Worm (Caenorhabditis elegans) whole organism, L1 larva: ENCODE measurements around the gene T05A7.11.

Source experiments
- F16B12.6 ChIP-seq: fragments of 150-350 bp; optimal IDR thresholded peaks from 2 replicates; lab custom pipeline; 2014; ENCODE audit warnings: missing biosample characterization, missing genetic modification characterization
- Y116A8C.19 ChIP-seq: sonication (generic microtip); optimal IDR thresholded peaks from 2 replicates; lab custom pipeline; 2016; ENCODE audit warnings: missing compliant biosample characterization, missing genetic modification characterization, borderline replicate concordance
- aha-1 ChIP-seq: fragments of 150-350 bp; optimal IDR thresholded peaks from 2 replicates; lab custom pipeline; 2014; ENCODE audit warnings: missing biosample characterization, missing genetic modification characterization
- blmp-1 ChIP-seq: fragments of 150-350 bp; optimal IDR thresholded peaks from 2 replicates; lab custom pipeline; 2014; ENCODE audit warnings: missing biosample characterization, missing genetic modification characterization
- ceh-88 ChIP-seq: fragments of 200-800 bp; sonication (Bioruptor generic); IDR thresholded peaks from 2 replicates; pipeline ENCODE4 v1.3.6; 2022; ENCODE audit warnings: missing genetic modification characterization, missing compliant biosample characterization
- ces-1 ChIP-seq: fragments of 150-350 bp; optimal IDR thresholded peaks from 2 replicates; lab custom pipeline; 2014; ENCODE audit warnings: missing biosample characterization, missing genetic modification reagents, missing genetic modification characterization
- dsc-1 ChIP-seq: sonication (generic microtip); optimal IDR thresholded peaks from 2 replicates; lab custom pipeline; 2016; ENCODE audit warnings: mild to moderate bottlenecking, missing genetic modification characterization, missing compliant biosample characterization
- efl-1 ChIP-seq, 4 experiments: fragments of 150-350 bp; optimal IDR thresholded peaks in 3 of 4; peaks in 1 of 4; 1 replicate in 1 of 4; 2 replicates in 3 of 4; lab custom pipeline; 2014; ENCODE audit warnings: missing biosample characterization in 2 of 4, missing genetic modification characterization in 2 of 4, missing genetic modification reagents in 2 of 4
- egl-27 ChIP-seq, 2 experiments: fragments of 150-350 bp in 1 of 2; sonication (generic microtip); optimal IDR thresholded peaks; 3 replicates each; lab custom pipeline; 2017 to 2018; ENCODE audit warnings: missing biosample characterization in 2 of 2, missing genetic modification characterization in 2 of 2, missing genetic modification reagents in 2 of 2
- elt-2 ChIP-seq: sonication (generic microtip); optimal IDR thresholded peaks from 2 replicates; lab custom pipeline; 2016; ENCODE audit warnings: missing genetic modification characterization, mild to moderate bottlenecking, inconsistent platforms, missing compliant biosample characterization, missing genetic modification reagents
- elt-3 ChIP-seq, 6 experiments: fragments of 150-350 bp in 1 of 6; sonication (generic microtip); optimal IDR thresholded peaks; 2 replicates each; lab custom pipeline; 2017 to 2018; ENCODE audit warnings: missing biosample characterization in 6 of 6, missing genetic modification characterization in 6 of 6, inconsistent platforms in 1 of 6
- grh-1 ChIP-seq: fragments of 200-800 bp; sonication (Bioruptor generic); IDR thresholded peaks from 2 replicates; pipeline ENCODE4 v1.3.6; 2022; ENCODE audit warnings: missing genetic modification reagents, missing genetic modification characterization, missing compliant biosample characterization
- lin-14 ChIP-seq: fragments of 200-800 bp; sonication (Bioruptor generic); optimal IDR thresholded peaks from 2 replicates; lab custom pipeline; 2018; ENCODE audit warnings: mild to moderate bottlenecking, missing genetic modification characterization, moderate library complexity, missing compliant biosample characterization
- lin-15B ChIP-seq: fragments of 150-350 bp; sonication (generic microtip); optimal IDR thresholded peaks from 3 replicates; lab custom pipeline; 2014; ENCODE audit warnings: missing biosample characterization, missing genetic modification characterization
- lin-35 ChIP-seq, 2 experiments: fragments of 150-350 bp; optimal IDR thresholded peaks; 2 replicates each; lab custom pipeline; 2014; ENCODE audit warnings: missing biosample characterization in 2 of 2, missing genetic modification characterization in 2 of 2, missing genetic modification reagents in 2 of 2
- mab-9 ChIP-seq: fragments of 200-800 bp; sonication (Bioruptor generic); IDR thresholded peaks from 2 replicates; pipeline ENCODE4 v1.3.6; 2022; ENCODE audit warnings: missing genetic modification reagents, missing genetic modification characterization, missing compliant biosample characterization
- mdl-1 ChIP-seq, 2 experiments: fragments of 150-350 bp; optimal IDR thresholded peaks; 2 replicates each; lab custom pipeline; 2014 to 2017; ENCODE audit warnings: missing biosample characterization in 2 of 2, missing genetic modification characterization in 2 of 2, inconsistent platforms in 1 of 2
- mef-2 ChIP-seq: fragments of 150-350 bp; optimal IDR thresholded peaks from 2 replicates; lab custom pipeline; 2014; ENCODE audit warnings: missing biosample characterization, missing genetic modification characterization
- mep-1 ChIP-seq: fragments of 150-350 bp; optimal IDR thresholded peaks from 2 replicates; lab custom pipeline; 2014; ENCODE audit warnings: missing biosample characterization, missing genetic modification characterization
- nhr-20 ChIP-seq: sonication (generic microtip); optimal IDR thresholded peaks from 2 replicates; lab custom pipeline; 2016; ENCODE audit warnings: mild to moderate bottlenecking, missing genetic modification characterization, missing compliant biosample characterization
- nhr-47 ChIP-seq: sonication (generic microtip); optimal IDR thresholded peaks from 2 replicates; lab custom pipeline; 2016; ENCODE audit warnings: mild to moderate bottlenecking, missing genetic modification characterization, moderate library complexity, missing compliant biosample characterization
- nhr-77 ChIP-seq: fragments of 150-350 bp; optimal IDR thresholded peaks from 2 replicates; lab custom pipeline; 2014; ENCODE audit warnings: missing biosample characterization, missing genetic modification characterization
- nhr-85 ChIP-seq: sonication (generic microtip); peaks from one replicate; lab custom pipeline; 2016; ENCODE audit warnings: missing genetic modification characterization, inconsistent platforms, missing compliant biosample characterization
- pag-3 ChIP-seq: sonication (generic microtip); optimal IDR thresholded peaks from 2 replicates; lab custom pipeline; 2017; ENCODE audit warnings: missing genetic modification characterization, mild to moderate bottlenecking, missing compliant biosample characterization, antibody characterized with exemption, borderline replicate concordance; ENCODE audit not compliant: insufficient read depth
- snpc-4 ChIP-seq: fragments of 150-350 bp; optimal IDR thresholded peaks from 2 replicates; lab custom pipeline; 2014; ENCODE audit warnings: missing biosample characterization, missing genetic modification characterization
- snu-23 ChIP-seq: sonication (generic microtip); optimal IDR thresholded peaks from 2 replicates; lab custom pipeline; 2016; ENCODE audit warnings: missing genetic modification characterization, missing compliant biosample characterization
- sptf-1 ChIP-seq: fragments of 150-350 bp; optimal IDR thresholded peaks from 2 replicates; lab custom pipeline; 2014; ENCODE audit warnings: missing biosample characterization, missing genetic modification characterization
- sup-37 ChIP-seq: fragments of 200-800 bp; sonication (Bioruptor generic); optimal IDR thresholded peaks from 2 replicates; lab custom pipeline; 2018; ENCODE audit warnings: mild to moderate bottlenecking, missing genetic modification characterization, missing compliant biosample characterization
- swsn-7 ChIP-seq: sonication (generic microtip); optimal IDR thresholded peaks from 2 replicates; lab custom pipeline; 2016; ENCODE audit warnings: missing genetic modification characterization, missing compliant biosample characterization
- unc-98 ChIP-seq: fragments of 200-800 bp; sonication (Bioruptor generic); IDR thresholded peaks from 2 replicates; pipeline ENCODE4 v1.3.6; 2022; ENCODE audit warnings: missing genetic modification characterization, missing compliant biosample characterization
- ztf-11 ChIP-seq, 2 experiments: sonication (generic microtip); optimal IDR thresholded peaks; 2 replicates each; lab custom pipeline; 2016 to 2017; ENCODE audit warnings: missing genetic modification characterization in 2 of 2, missing biosample characterization in 1 of 2, missing compliant biosample characterization in 1 of 2

Gene T05A7.11

ce11 chrII:4638891-4639290 is 26.4 kb downstream of the T05A7.11 start:
- peak; percentile 50 for TF ChIP-seq grh-1 (GFP tag; lab: Robert Waterston, UW)
- no peak for TF ChIP-seq elt-2 (tag; lab: Kevin White, UChicago)
- TF ChIP-seq nhr-85 (tag; lab: Kevin White, UChicago): peak; percentile 65
- TF ChIP-seq mep-1 (tag; lab: Kevin White, UChicago): peak; percentile 31
- no peak for TF ChIP-seq F16B12.6 (tag; lab: Kevin White, UChicago)
- TF ChIP-seq snu-23: no peak
- TF ChIP-seq blmp-1 (tag; lab: Kevin White, UChicago): peak; percentile 79
- TF ChIP-seq lin-14: peak; percentile 69
- TF ChIP-seq efl-1 (optimal IDR thresholded peaks at IDR 0.05; lab: Kevin White, UChicago): peak in 1 of 2 experiments; percentile 8
- peak in 1 of 2 experiments; percentile 87 for TF ChIP-seq efl-1 (GFP tag; optimal IDR thresholded peaks at IDR 0.05 in 1 of 2; lab: Kevin White, UChicago)
- no peak for TF ChIP-seq ztf-11 (tag; optimal IDR thresholded peaks at IDR 0.05; lab: Kevin White, UChicago)
- no peak for TF ChIP-seq nhr-77 (tag; lab: Kevin White, UChicago)
- peak in 1 of 6 experiments; percentile 38 for TF ChIP-seq elt-3 (tag; optimal IDR thresholded peaks at IDR 0.05; lab: Kevin White, UChicago)
- TF ChIP-seq, all 84 proteins: peak for 7

- no peak for TF ChIP-seq efl-1 (optimal IDR thresholded peaks at IDR 0.05; lab: Kevin White, UChicago)
- peak in 1 of 2 experiments; percentile 66 for TF ChIP-seq efl-1 (GFP tag; optimal IDR thresholded peaks at IDR 0.05 in 1 of 2; lab: Kevin White, UChicago)
- no peak for TF ChIP-seq blmp-1 (tag; lab: Kevin White, UChicago)
These were observed 27.0 kb downstream of the T05A7.11 start, which contains the start of gene che-10 for ce11 chrII:4638241-4638640. che-10 (minus strand) TSS chrII:4638341.

- no peak for TF ChIP-seq Y116A8C.19 (tag; lab: Kevin White, UChicago)
These were observed 33.8 kb downstream of the T05A7.11 start for ce11 chrII:4631479-4631878.

ce11 chrII:4626606-4627005 is 38.7 kb downstream of the T05A7.11 start, which contains the start of gene F35D11.1:
F35D11.1 (plus strand) TSS chrII:4626906.
- TF ChIP-seq sptf-1 (tag; lab: Kevin White, UChicago) (no peak), dsc-1 (tag; lab: Kevin White, UChicago) (peak; percentile 31)

ce11 chrII:4621650-4622049 is 43.6 kb downstream of the T05A7.11 start, which contains the start of gene clec-139:
clec-139 (minus strand) TSS chrII:4621750.
- no peak for TF ChIP-seq nhr-20 (tag; lab: Kevin White, UChicago)
- TF ChIP-seq unc-98 (GFP tag; lab: Robert Waterston, UW): no peak
- no peak for TF ChIP-seq snpc-4
- TF ChIP-seq mdl-1 (tag; optimal IDR thresholded peaks at IDR 0.05; lab: Kevin White, UChicago): no peak
- peak; percentile 58 for TF ChIP-seq nhr-85 (tag; lab: Kevin White, UChicago)

ce11 chrII:4619700-4620099 is 45.6 kb downstream of the T05A7.11 start, which contains the start of gene clec-138:
clec-138 (minus strand) TSS chrII:4619800.
- TF ChIP-seq swsn-7 (tag; lab: Kevin White, UChicago) (no peak), nhr-47 (tag; lab: Kevin White, UChicago) (no peak), lin-15B (no peak), egl-27 (tag; optimal IDR thresholded peaks at IDR 0.05; lab: Kevin White, UChicago) (no peak), efl-1 (optimal IDR thresholded peaks at IDR 0.05; lab: Kevin White, UChicago) (no peak), efl-1 (GFP tag; optimal IDR thresholded peaks at IDR 0.05 in 1 of 2; lab: Kevin White, UChicago) (peak in 1 of 2 experiments; percentile 32)

- TF ChIP-seq lin-35 (GFP tag; optimal IDR thresholded peaks at IDR 0.05; lab: Kevin White, UChicago) (no peak), swsn-7 (tag; lab: Kevin White, UChicago) (no peak), mab-9 (GFP tag; lab: Robert Waterston, UW) (no peak), unc-98 (GFP tag; lab: Robert Waterston, UW) (no peak), grh-1 (GFP tag; lab: Robert Waterston, UW) (no peak), F16B12.6 (tag; lab: Kevin White, UChicago) (no peak), nhr-85 (tag; lab: Kevin White, UChicago) (no peak), ces-1 (GFP tag; lab: Kevin White, UChicago) (no peak), pag-3 (tag; lab: Kevin White, UChicago) (no peak), elt-3 (tag; optimal IDR thresholded peaks at IDR 0.05; lab: Kevin White, UChicago) (no peak), mef-2 (tag; lab: Kevin White, UChicago) (no peak), aha-1 (no peak), ceh-88 (GFP tag; lab: Robert Waterston, UW) (no peak), sup-37 (no peak)
These were observed 47.3 kb downstream of the T05A7.11 start, which contains the start of gene clec-137 for ce11 chrII:4617990-4618389. clec-137 (minus strand) TSS chrII:4618090.
